Worm (Caenorhabditis elegans): Measurements from ENCODE around the gene gnrr-5.

gnrr-5 gene

DNA sequence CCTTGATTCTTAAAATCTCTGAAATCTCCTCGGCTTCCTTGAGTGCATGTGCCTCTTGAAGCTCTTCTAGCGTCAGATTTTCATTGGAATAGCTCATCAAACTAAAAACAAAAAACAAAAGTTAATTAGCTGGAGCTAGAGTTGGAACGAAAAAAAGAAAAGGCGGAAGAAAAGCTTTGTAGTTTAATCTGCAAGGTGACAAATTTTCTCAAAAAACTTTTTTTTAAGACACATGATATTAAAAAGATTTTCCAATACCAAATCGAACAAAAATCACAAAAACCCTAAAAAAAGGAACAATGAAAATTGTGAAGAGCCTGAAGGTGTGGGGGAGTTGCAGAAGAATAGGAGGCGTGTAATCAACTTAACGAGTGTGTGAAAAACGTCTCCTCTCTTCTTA is at the start of gene gnrr-5:
gnrr-5 (minus strand) TSS at position 101 of the 400 bp plus-strand sequence.
- no peak for TF ChIP-seq ham-2 (GFP tag; optimal IDR thresholded peaks at IDR 0.05)
- TF ChIP-seq zip-8 (tag; optimal IDR thresholded peaks at IDR 0.05) = no peak
- no peak for TF ChIP-seq blmp-1 (tag; optimal IDR thresholded peaks at IDR 0.05)
- no peak for TF ChIP-seq snpc-4 (tag; optimal IDR thresholded peaks at IDR 0.05)
- no peak for TF ChIP-seq cnd-1 (tag; optimal IDR thresholded peaks at IDR 0.05)
- no peak for TF ChIP-seq bed-3 (GFP tag; optimal IDR thresholded peaks at IDR 0.05)
- no peak for TF ChIP-seq elt-3 (tag; optimal IDR thresholded peaks at IDR 0.05)
- no peak for TF ChIP-seq nhr-237 (tag; optimal IDR thresholded peaks at IDR 0.05)
- TF ChIP-seq unc-120 (tag; optimal IDR thresholded peaks at IDR 0.05; ENCODE audit: poor library complexity, severe bottlenecking) = no peak
- no peak for TF ChIP-seq mep-1 (tag; optimal IDR thresholded peaks at IDR 0.05)
- no peak for TF ChIP-seq ceh-43 (GFP tag; optimal IDR thresholded peaks at IDR 0.05)
- no peak for TF ChIP-seq nhr-28 (tag; optimal IDR thresholded peaks at IDR 0.05)
- no peak for TF ChIP-seq elt-1 (tag; optimal IDR thresholded peaks at IDR 0.05; ENCODE audit: borderline replicate concordance, insufficient read depth)
- no peak for TF ChIP-seq tbx-8 (GFP tag; optimal IDR thresholded peaks at IDR 0.05)
- TF ChIP-seq drap-1 (GFP tag; optimal IDR thresholded peaks at IDR 0.05) = no peak
- TF ChIP-seq unc-62 (GFP tag; optimal IDR thresholded peaks at IDR 0.05) = no peak
- no peak for TF ChIP-seq sptf-1 (tag; optimal IDR thresholded peaks at IDR 0.05)
- no peak for TF ChIP-seq sem-2 (GFP tag; optimal IDR thresholded peaks at IDR 0.05)
- no peak for TF ChIP-seq nhr-12 (tag; optimal IDR thresholded peaks at IDR 0.05)
- TF ChIP-seq flh-1 (GFP tag; optimal IDR thresholded peaks at IDR 0.05) = no peak

DNA sequence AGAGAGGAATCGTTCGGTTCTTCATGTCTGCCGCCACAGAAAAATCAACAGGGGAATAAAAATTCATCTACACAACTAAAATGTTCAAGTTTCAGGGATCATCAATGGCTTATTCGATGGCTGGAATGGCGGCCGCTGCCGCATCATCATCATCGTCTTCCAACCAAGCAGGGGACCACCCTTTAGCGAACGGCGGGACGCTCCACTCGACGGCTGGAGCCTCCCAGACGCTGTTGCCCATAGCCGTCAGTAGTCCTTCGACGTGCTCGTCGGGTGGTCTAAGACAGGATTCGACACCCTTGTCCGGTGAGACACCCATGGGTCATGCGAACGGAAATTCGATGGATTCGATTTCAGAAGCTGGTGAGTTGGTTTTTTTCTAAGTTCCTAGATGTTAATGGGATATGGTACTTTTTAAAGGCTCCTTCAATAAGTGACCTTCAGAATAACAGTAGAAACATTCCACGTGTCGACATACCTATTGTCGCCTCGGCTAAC is 49.4 kb upstream of the gnrr-5 start:
- TF ChIP-seq elt-3 (tag; optimal IDR thresholded peaks at IDR 0.05) (no peak), unc-120 (tag; optimal IDR thresholded peaks at IDR 0.05; ENCODE audit: poor library complexity, severe bottlenecking) (no peak), unc-39 (tag; optimal IDR thresholded peaks at IDR 0.05) (no peak), ceh-39 (tag; optimal IDR thresholded peaks at IDR 0.05) (no peak), mab-5 (tag; optimal IDR thresholded peaks at IDR 0.05) (no peak), ceh-43 (GFP tag; optimal IDR thresholded peaks at IDR 0.05) (no peak), drap-1 (GFP tag; optimal IDR thresholded peaks at IDR 0.05) (no peak), zip-8 (tag; optimal IDR thresholded peaks at IDR 0.05) (no peak), ceh-83 (GFP tag; optimal IDR thresholded peaks at IDR 0.05) (no peak), elt-1 (tag; optimal IDR thresholded peaks at IDR 0.05; ENCODE audit: borderline replicate concordance, insufficient read depth) (no peak), blmp-1 (tag; optimal IDR thresholded peaks at IDR 0.05) (no peak), ham-2 (GFP tag; optimal IDR thresholded peaks at IDR 0.05) (no peak), snpc-4 (tag; optimal IDR thresholded peaks at IDR 0.05) (no peak), hlh-1 (tag; optimal IDR thresholded peaks at IDR 0.05) (no peak), lin-13 (tag; optimal IDR thresholded peaks at IDR 0.05) (no peak)

DNA sequence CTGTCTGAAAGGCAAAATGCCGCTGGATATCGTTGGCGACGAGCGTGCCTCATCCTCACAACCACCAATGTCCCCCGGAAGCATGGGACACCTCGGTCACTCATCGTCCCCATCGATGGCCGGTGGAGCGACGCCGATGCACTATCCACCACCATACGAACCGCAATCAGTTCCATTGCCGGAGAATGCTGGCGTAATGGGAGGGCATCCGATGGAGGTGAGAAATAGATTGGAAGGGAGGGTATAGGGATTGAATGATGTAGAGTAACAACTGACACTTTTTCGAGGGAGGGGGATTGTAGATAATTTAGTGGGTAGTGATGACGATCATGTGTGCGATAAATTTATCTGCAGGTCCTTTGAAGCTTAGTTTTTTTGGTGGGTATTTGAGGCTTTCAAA is 48.1 kb upstream of the gnrr-5 start:
- TF ChIP-seq unc-62 (GFP tag; optimal IDR thresholded peaks at IDR 0.05) (peak; percentile 83), mab-5 (tag; optimal IDR thresholded peaks at IDR 0.05) (peak; percentile 14), lsy-2 (tag; optimal IDR thresholded peaks at IDR 0.05) (no peak), hlh-1 (tag; optimal IDR thresholded peaks at IDR 0.05) (peak; percentile 91), zip-8 (tag; optimal IDR thresholded peaks at IDR 0.05) (no peak), unc-120 (tag; optimal IDR thresholded peaks at IDR 0.05; ENCODE audit: poor library complexity, severe bottlenecking) (peak; percentile 46)

DNA sequence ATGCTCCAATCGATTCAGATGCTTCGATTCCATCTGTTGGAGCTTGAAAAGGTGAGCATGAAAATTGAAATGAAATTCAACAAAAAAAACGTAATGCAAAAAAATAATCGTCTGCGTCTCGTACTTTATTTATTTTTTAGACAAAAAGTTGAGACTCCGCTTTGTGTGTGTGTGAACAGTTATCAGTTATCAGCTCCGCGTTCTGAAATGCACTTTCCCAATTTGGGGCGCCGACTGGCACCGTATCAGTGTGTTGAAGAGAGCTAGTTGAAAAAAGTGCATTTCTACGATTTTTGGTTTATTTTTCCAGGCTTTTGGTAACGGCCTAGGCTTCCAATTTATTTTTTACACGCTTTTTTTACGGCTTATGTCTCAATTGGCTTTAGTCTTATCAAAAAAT is 47.4 kb upstream of the gnrr-5 start:
- TF ChIP-seq unc-39 (tag; optimal IDR thresholded peaks at IDR 0.05) (no peak), sem-2 (GFP tag; optimal IDR thresholded peaks at IDR 0.05) (no peak), mep-1 (tag; optimal IDR thresholded peaks at IDR 0.05) (no peak), blmp-1 (tag; optimal IDR thresholded peaks at IDR 0.05) (no peak), lin-13 (tag; optimal IDR thresholded peaks at IDR 0.05) (no peak), nhr-76 (tag; optimal IDR thresholded peaks at IDR 0.05) (no peak), elt-1 (tag; optimal IDR thresholded peaks at IDR 0.05; ENCODE audit: borderline replicate concordance, insufficient read depth) (no peak), mls-2 (tag; optimal IDR thresholded peaks at IDR 0.05) (no peak), bed-3 (GFP tag; optimal IDR thresholded peaks at IDR 0.05) (no peak), ceh-83 (GFP tag; optimal IDR thresholded peaks at IDR 0.05) (no peak), nhr-2 (tag; optimal IDR thresholded peaks at IDR 0.05) (no peak), ztf-11 (tag; optimal IDR thresholded peaks at IDR 0.05) (no peak), ces-1 (GFP tag; optimal IDR thresholded peaks at IDR 0.05) (no peak), ceh-39 (tag; optimal IDR thresholded peaks at IDR 0.05) (no peak), snpc-4 (tag; optimal IDR thresholded peaks at IDR 0.05) (no peak), nhr-12 (tag; optimal IDR thresholded peaks at IDR 0.05) (no peak), hlh-1 (tag; optimal IDR thresholded peaks at IDR 0.05) (no peak), drap-1 (GFP tag; optimal IDR thresholded peaks at IDR 0.05) (no peak), nhr-28 (tag; optimal IDR thresholded peaks at IDR 0.05) (no peak)

Measured in whole organism, mixed stage, embryonic.